Worm (Caenorhabditis elegans) whole organism, late embryonic: Measurements from ENCODE around the gene marc-5.

Experiments
- ama-1 ChIP-seq: fragments of 150-350 bp; optimal IDR thresholded peaks from 2 replicates; lab custom pipeline; 2014
- ceh-14 ChIP-seq: sonication (generic microtip); optimal IDR thresholded peaks from 2 replicates; lab custom pipeline; 2016; ENCODE audit warnings: missing genotype, missing genetic modification characterization, missing compliant biosample characterization
- ceh-2 ChIP-seq: sonication (generic microtip); optimal IDR thresholded peaks from 2 replicates; lab custom pipeline; 2016; ENCODE audit warnings: missing genotype, missing genetic modification characterization, missing compliant biosample characterization
- ceh-30 ChIP-seq: fragments of 150-350 bp; optimal IDR thresholded peaks from 2 replicates; lab custom pipeline; 2014; ENCODE audit warnings: missing biosample characterization, missing genetic modification characterization
- ceh-31 ChIP-seq: sonication (generic microtip); optimal IDR thresholded peaks from 2 replicates; lab custom pipeline; 2016; ENCODE audit warnings: missing genetic modification characterization, missing compliant biosample characterization
- ceh-6 ChIP-seq: fragments of 200-800 bp; sonication (Bioruptor generic); optimal IDR thresholded peaks from 2 replicates; lab custom pipeline; 2018; ENCODE audit warnings: mild to moderate bottlenecking, missing genetic modification characterization, missing compliant biosample characterization
- nhr-11 ChIP-seq: fragments of 150-350 bp; optimal IDR thresholded peaks from 2 replicates; lab custom pipeline; 2014; ENCODE audit warnings: missing biosample characterization, missing genetic modification characterization
- odd-2 ChIP-seq: sonication (generic microtip); optimal IDR thresholded peaks from 2 replicates; lab custom pipeline; 2017; ENCODE audit warnings: antibody characterized with exemption, mild to moderate bottlenecking, missing genetic modification characterization, missing compliant biosample characterization
- pha-4 ChIP-seq: fragments of 150-350 bp; optimal IDR thresholded peaks from 2 replicates; lab custom pipeline; 2018; ENCODE audit warnings: missing biosample characterization, missing genetic modification reagents, missing genetic modification characterization
- pqm-1 ChIP-seq: sonication (generic microtip); optimal IDR thresholded peaks from 2 replicates; lab custom pipeline; 2016; ENCODE audit warnings: missing genetic modification characterization, missing compliant biosample characterization
- rnt-1 ChIP-seq: sonication (generic microtip); optimal IDR thresholded peaks from 2 replicates; lab custom pipeline; 2016; ENCODE audit warnings: missing genetic modification characterization, missing compliant biosample characterization

ce11 chrII:12339644-12340043 is 39.7 kb downstream of the marc-5 start, which contains the start of gene sop-2:
- no peak for TF ChIP-seq pqm-1
- TF ChIP-seq ama-1 (lab: Kevin White, UChicago) = no peak
- no peak for TF ChIP-seq odd-2 (tag; lab: Kevin White, UChicago)
- no peak for TF ChIP-seq nhr-11 (tag; lab: Kevin White, UChicago)
- TF ChIP-seq ceh-2 = no peak
- no peak for TF ChIP-seq ceh-14 (tag; lab: Kevin White, UChicago)
- TF ChIP-seq ceh-30 (tag; lab: Kevin White, UChicago) = no peak
- TF ChIP-seq ceh-6 (GFP tag; lab: Kevin White, UChicago) = no peak
- no peak for TF ChIP-seq ceh-31 (tag; lab: Kevin White, UChicago)
- no peak for TF ChIP-seq pha-4 (tag; lab: Kevin White, UChicago)
- no peak for TF ChIP-seq rnt-1
